Worm (Caenorhabditis elegans) whole organism, L1 larva: Measurements from ENCODE around the gene F46E10.3.

Experiments used
- C16A3.4 ChIP-seq: fragments of 150-350 bp; optimal IDR thresholded peaks from 2 replicates; lab custom pipeline; 2014; ENCODE audit warnings: missing biosample characterization, missing genetic modification characterization
- F16B12.6 ChIP-seq: fragments of 150-350 bp; optimal IDR thresholded peaks from 2 replicates; lab custom pipeline; 2014; ENCODE audit warnings: missing biosample characterization, missing genetic modification characterization
- ceh-8 ChIP-seq: fragments of 200-800 bp; sonication (Bioruptor generic); optimal IDR thresholded peaks from 2 replicates; lab custom pipeline; 2018; ENCODE audit warnings: mild to moderate bottlenecking, missing genetic modification characterization, moderate library complexity, missing compliant biosample characterization
- ceh-82 ChIP-seq, 3 experiments: fragments of 150-350 bp in 1 of 3; sonication (generic microtip) in 2 of 3; optimal IDR thresholded peaks; 2 replicates each; lab custom pipeline; 2014 to 2017; ENCODE audit warnings: missing biosample characterization in 3 of 3, missing genetic modification characterization in 3 of 3
- ceh-90 ChIP-seq: sonication (generic microtip); optimal IDR thresholded peaks from 2 replicates; lab custom pipeline; 2016; ENCODE audit warnings: missing genetic modification characterization, missing compliant biosample characterization
- dpl-1 ChIP-seq, 3 experiments: fragments of 150-350 bp in 2 of 3; sonication (generic microtip) in 1 of 3; optimal IDR thresholded peaks; 2 replicates each; lab custom pipeline; 2014 to 2017; ENCODE audit warnings: missing biosample characterization in 3 of 3, missing genetic modification characterization in 3 of 3, missing genetic modification reagents in 3 of 3
- dsc-1 ChIP-seq: sonication (generic microtip); optimal IDR thresholded peaks from 2 replicates; lab custom pipeline; 2016; ENCODE audit warnings: mild to moderate bottlenecking, missing genetic modification characterization, missing compliant biosample characterization
- efl-1 ChIP-seq, 4 experiments: fragments of 150-350 bp; optimal IDR thresholded peaks in 3 of 4; peaks in 1 of 4; 1 replicate in 1 of 4; 2 replicates in 3 of 4; lab custom pipeline; 2014; ENCODE audit warnings: missing biosample characterization in 2 of 4, missing genetic modification characterization in 2 of 4, missing genetic modification reagents in 2 of 4
- egl-13 ChIP-seq: sonication (generic microtip); optimal IDR thresholded peaks from 2 replicates; lab custom pipeline; 2016; ENCODE audit warnings: missing genotype, missing genetic modification reagents, missing genetic modification characterization, missing compliant biosample characterization
- elt-2 ChIP-seq: sonication (generic microtip); optimal IDR thresholded peaks from 2 replicates; lab custom pipeline; 2016; ENCODE audit warnings: missing genetic modification characterization, mild to moderate bottlenecking, inconsistent platforms, missing compliant biosample characterization, missing genetic modification reagents
- elt-3 ChIP-seq, 6 experiments: fragments of 150-350 bp in 1 of 6; sonication (generic microtip); optimal IDR thresholded peaks; 2 replicates each; lab custom pipeline; 2017 to 2018; ENCODE audit warnings: missing biosample characterization in 6 of 6, missing genetic modification characterization in 6 of 6, inconsistent platforms in 1 of 6
- hlh-17 ChIP-seq: fragments of 200-800 bp; sonication (Bioruptor generic); optimal IDR thresholded peaks from 2 replicates; lab custom pipeline; 2018; ENCODE audit warnings: missing genetic modification characterization, mild to moderate bottlenecking, missing compliant biosample characterization, moderate library complexity, borderline replicate concordance
- irx-1 ChIP-seq: sonication (generic microtip); optimal IDR thresholded peaks from 2 replicates; lab custom pipeline; 2016; ENCODE audit warnings: missing genetic modification characterization, missing compliant biosample characterization
- isw-1 ChIP-seq: fragments of 200-800 bp; sonication (Bioruptor generic); IDR thresholded peaks from 2 replicates; pipeline ENCODE4 v1.3.6; 2022; ENCODE audit warnings: missing genetic modification characterization, missing compliant biosample characterization
- jun-1 ChIP-seq: fragments of 150-350 bp; optimal IDR thresholded peaks from 2 replicates; lab custom pipeline; 2014; ENCODE audit warnings: missing biosample characterization, missing genetic modification reagents, missing genetic modification characterization
- lin-14 ChIP-seq: fragments of 200-800 bp; sonication (Bioruptor generic); optimal IDR thresholded peaks from 2 replicates; lab custom pipeline; 2018; ENCODE audit warnings: mild to moderate bottlenecking, missing genetic modification characterization, moderate library complexity, missing compliant biosample characterization
- lin-35 ChIP-seq, 2 experiments: fragments of 150-350 bp; optimal IDR thresholded peaks; 2 replicates each; lab custom pipeline; 2014; ENCODE audit warnings: missing biosample characterization in 2 of 2, missing genetic modification characterization in 2 of 2, missing genetic modification reagents in 2 of 2
- lsy-2 ChIP-seq, 2 experiments: fragments of 150-350 bp; optimal IDR thresholded peaks; 2 replicates each; lab custom pipeline; 2014; ENCODE audit warnings: missing biosample characterization in 2 of 2, missing genetic modification characterization in 2 of 2
- mdl-1 ChIP-seq, 2 experiments: fragments of 150-350 bp; optimal IDR thresholded peaks; 2 replicates each; lab custom pipeline; 2014 to 2017; ENCODE audit warnings: missing biosample characterization in 2 of 2, missing genetic modification characterization in 2 of 2, inconsistent platforms in 1 of 2
- mef-2 ChIP-seq: fragments of 150-350 bp; optimal IDR thresholded peaks from 2 replicates; lab custom pipeline; 2014; ENCODE audit warnings: missing biosample characterization, missing genetic modification characterization
- mep-1 ChIP-seq: fragments of 150-350 bp; optimal IDR thresholded peaks from 2 replicates; lab custom pipeline; 2014; ENCODE audit warnings: missing biosample characterization, missing genetic modification characterization
- nhr-19 ChIP-seq: fragments of 200-800 bp; sonication (Bioruptor generic); conservative IDR thresholded peaks from 2 replicates; pipeline ENCODE4 v1.3.6; 2022; ENCODE audit warnings: missing genetic modification characterization, missing compliant biosample characterization
- nhr-20 ChIP-seq: sonication (generic microtip); optimal IDR thresholded peaks from 2 replicates; lab custom pipeline; 2016; ENCODE audit warnings: mild to moderate bottlenecking, missing genetic modification characterization, missing compliant biosample characterization
- nhr-76 ChIP-seq: sonication (generic microtip); optimal IDR thresholded peaks from 2 replicates; lab custom pipeline; 2017; ENCODE audit warnings: missing biosample characterization, missing genetic modification characterization
- nhr-77 ChIP-seq: fragments of 150-350 bp; optimal IDR thresholded peaks from 2 replicates; lab custom pipeline; 2014; ENCODE audit warnings: missing biosample characterization, missing genetic modification characterization
- nhr-90 ChIP-seq: sonication (generic microtip); optimal IDR thresholded peaks from 2 replicates; lab custom pipeline; 2016; ENCODE audit warnings: mild to moderate bottlenecking, missing genetic modification characterization, missing compliant biosample characterization; ENCODE audit not compliant: poor library complexity
- pax-3 ChIP-seq: fragments of 200-800 bp; sonication (Bioruptor generic); optimal IDR thresholded peaks from 2 replicates; lab custom pipeline; 2018; ENCODE audit warnings: mild to moderate bottlenecking, missing genetic modification characterization, moderate library complexity, missing compliant biosample characterization
- pqm-1 ChIP-seq: sonication (generic microtip); optimal IDR thresholded peaks from 3 replicates; lab custom pipeline; 2017; ENCODE audit warnings: missing biosample characterization, missing genetic modification characterization
- rnt-1 ChIP-seq: sonication (generic microtip); optimal IDR thresholded peaks from 2 replicates; lab custom pipeline; 2016; ENCODE audit warnings: mild to moderate bottlenecking, missing genetic modification characterization, moderate library complexity, missing compliant biosample characterization
- snpc-4 ChIP-seq: fragments of 150-350 bp; optimal IDR thresholded peaks from 2 replicates; lab custom pipeline; 2014; ENCODE audit warnings: missing biosample characterization, missing genetic modification characterization
- snu-23 ChIP-seq: sonication (generic microtip); optimal IDR thresholded peaks from 2 replicates; lab custom pipeline; 2016; ENCODE audit warnings: missing genetic modification characterization, missing compliant biosample characterization
- sptf-1 ChIP-seq: fragments of 150-350 bp; optimal IDR thresholded peaks from 2 replicates; lab custom pipeline; 2014; ENCODE audit warnings: missing biosample characterization, missing genetic modification characterization
- swsn-7 ChIP-seq: sonication (generic microtip); optimal IDR thresholded peaks from 2 replicates; lab custom pipeline; 2016; ENCODE audit warnings: missing genetic modification characterization, missing compliant biosample characterization
- tbx-2 ChIP-seq: sonication (generic microtip); optimal IDR thresholded peaks from 2 replicates; lab custom pipeline; 2016; ENCODE audit warnings: missing genetic modification characterization, missing compliant biosample characterization
- unc-86 ChIP-seq: sonication (generic microtip); optimal IDR thresholded peaks from 2 replicates; lab custom pipeline; 2016; ENCODE audit warnings: missing genetic modification characterization, missing compliant biosample characterization
- xbp-1 ChIP-seq: sonication (generic microtip); optimal IDR thresholded peaks from 2 replicates; lab custom pipeline; 2016; ENCODE audit warnings: missing genetic modification characterization, missing compliant biosample characterization
- ztf-11 ChIP-seq, 2 experiments: sonication (generic microtip); optimal IDR thresholded peaks; 2 replicates each; lab custom pipeline; 2016 to 2017; ENCODE audit warnings: missing genetic modification characterization in 2 of 2, missing biosample characterization in 1 of 2, missing compliant biosample characterization in 1 of 2
- ztf-4 ChIP-seq: fragments of 150-350 bp; optimal IDR thresholded peaks from 2 replicates; lab custom pipeline; 2014; ENCODE audit warnings: missing biosample characterization, missing genetic modification characterization

F46E10.3 gene

ce11 chrV:6546450-6547171 is 28.5 kb downstream of the F46E10.3 start, which contains the start of gene dre-1:
Gene dre-1, minus strand, starts transcription at chrV:6546500.
- no peak for TF ChIP-seq F16B12.6 (tag; lab: Kevin White, UChicago)
- peak in 1 of 2 experiments; percentile 12 for TF ChIP-seq lin-35 (GFP tag; optimal IDR thresholded peaks at IDR 0.05; lab: Kevin White, UChicago)
- TF ChIP-seq jun-1: no peak
- no peak for TF ChIP-seq irx-1 (tag; lab: Kevin White, UChicago)
- no peak for TF ChIP-seq dpl-1 (GFP tag; optimal IDR thresholded peaks at IDR 0.05; lab: Kevin White, UChicago)
- no peak for TF ChIP-seq ceh-8 (GFP tag; lab: Kevin White, UChicago)
- no peak for TF ChIP-seq ztf-4 (tag; lab: Kevin White, UChicago)
- no peak for TF ChIP-seq swsn-7 (tag; lab: Kevin White, UChicago)
- TF ChIP-seq nhr-90 (tag; lab: Kevin White, UChicago): no peak
- no peak for TF ChIP-seq sptf-1 (tag; lab: Kevin White, UChicago)
- no peak for TF ChIP-seq snpc-4
- TF ChIP-seq efl-1 (optimal IDR thresholded peaks at IDR 0.05; lab: Kevin White, UChicago): no peak
- TF ChIP-seq efl-1 (GFP tag; optimal IDR thresholded peaks at IDR 0.05 in 1 of 2; lab: Kevin White, UChicago): peak in 1 of 2 experiments; percentile 35
- TF ChIP-seq lin-14: no peak
- no peak for TF ChIP-seq ceh-90

- no peak for TF ChIP-seq efl-1 (optimal IDR thresholded peaks at IDR 0.05; lab: Kevin White, UChicago)
- TF ChIP-seq efl-1 (GFP tag; optimal IDR thresholded peaks at IDR 0.05 in 1 of 2; lab: Kevin White, UChicago): peak in 1 of 2 experiments; percentile 21
- no peak for TF ChIP-seq elt-2 (tag; lab: Kevin White, UChicago)
Measured at ce11 chrV:6548309-6548708, 30.2 kb downstream of the F46E10.3 start.

- no peak for TF ChIP-seq efl-1 (optimal IDR thresholded peaks at IDR 0.05; lab: Kevin White, UChicago)
- peak in 1 of 2 experiments; percentile 83 for TF ChIP-seq efl-1 (GFP tag; optimal IDR thresholded peaks at IDR 0.05 in 1 of 2; lab: Kevin White, UChicago)
- no peak for TF ChIP-seq mef-2 (tag; lab: Kevin White, UChicago)
Measured at ce11 chrV:6549148-6549547, 31.1 kb downstream of the F46E10.3 start, which contains the start of gene K04A8.20. Gene K04A8.20, plus strand, starts transcription at chrV:6549448.

ce11 chrV:6549871-6550270 is 31.8 kb downstream of the F46E10.3 start, which contains the start of gene lipl-4:
Gene lipl-4, plus strand, starts transcription at chrV:6550171.
- TF ChIP-seq nhr-76 (tag; lab: Kevin White, UChicago) (no peak), dsc-1 (tag; lab: Kevin White, UChicago) (no peak), unc-86 (no peak), nhr-90 (tag; lab: Kevin White, UChicago) (no peak), isw-1 (no peak)
- TF ChIP-seq, all 84 proteins: peak for 0

ce11 chrV:6551707-6552390 is 33.8 kb downstream of the F46E10.3 start, which contains the start of gene twk-10:
Gene twk-10, plus strand, starts transcription at chrV:6552340.
- TF ChIP-seq lsy-2 (tag; optimal IDR thresholded peaks at IDR 0.05; lab: Kevin White, UChicago) (no peak), nhr-19 (GFP tag; lab: Robert Waterston, UW) (peak; percentile 44), hlh-17 (GFP tag; lab: Kevin White, UChicago) (no peak), mdl-1 (tag; optimal IDR thresholded peaks at IDR 0.05; lab: Kevin White, UChicago) (peak in 1 of 2 experiments; percentile 42), nhr-90 (tag; lab: Kevin White, UChicago) (peak; percentile 42), egl-13 (tag; lab: Kevin White, UChicago) (no peak), dsc-1 (tag; lab: Kevin White, UChicago) (peak; percentile 3), pqm-1 (no peak), tbx-2 (no peak), xbp-1 (tag; lab: Kevin White, UChicago) (peak; percentile 15), snu-23 (GFP tag; lab: Kevin White, UChicago) (peak; percentile 42), rnt-1 (tag; lab: Kevin White, UChicago) (peak; percentile 45), lin-14 (peak; percentile 17), ztf-4 (tag; lab: Kevin White, UChicago) (no peak), efl-1 (optimal IDR thresholded peaks at IDR 0.05; lab: Kevin White, UChicago) (peak; percentile 18 to 36), efl-1 (GFP tag; optimal IDR thresholded peaks at IDR 0.05 in 1 of 2; lab: Kevin White, UChicago) (peak in 1 of 2 experiments; percentile 94), nhr-77 (tag; lab: Kevin White, UChicago) (peak; percentile 28), swsn-7 (tag; lab: Kevin White, UChicago) (peak; percentile 24), nhr-20 (tag; lab: Kevin White, UChicago) (peak; percentile 47), ztf-11 (tag; optimal IDR thresholded peaks at IDR 0.05; lab: Kevin White, UChicago) (no peak), elt-3 (tag; optimal IDR thresholded peaks at IDR 0.05; lab: Kevin White, UChicago) (peak in 1 of 6 experiments; percentile 10), C16A3.4 (tag; lab: Kevin White, UChicago) (peak; percentile 28), F16B12.6 (tag; lab: Kevin White, UChicago) (no peak), irx-1 (tag; lab: Kevin White, UChicago) (peak; percentile 27), dpl-1 (GFP tag; optimal IDR thresholded peaks at IDR 0.05; lab: Kevin White, UChicago) (peak in 1 of 3 experiments; percentile 35), ceh-82 (tag; optimal IDR thresholded peaks at IDR 0.05; lab: Kevin White, UChicago) (no peak), mep-1 (tag; lab: Kevin White, UChicago) (peak; percentile 52), pax-3 (no peak)
